Worm (Caenorhabditis elegans) whole organism, L2 larva: ENCODE results near the gene ZK6.8.

Experiments
- R02D3.7 ChIP-seq: fragments of 150-350 bp; optimal IDR thresholded peaks from 2 replicates; lab custom pipeline; 2014; ENCODE audit warnings: missing biosample characterization, missing genetic modification characterization
- gmeb-1 ChIP-seq: fragments of 150-350 bp; optimal IDR thresholded peaks from 2 replicates; lab custom pipeline; 2014; ENCODE audit warnings: missing biosample characterization, missing genetic modification characterization
- nhr-11 ChIP-seq: fragments of 150-350 bp; optimal IDR thresholded peaks from 2 replicates; lab custom pipeline; 2014; ENCODE audit warnings: missing biosample characterization, missing genetic modification characterization
- unc-39 ChIP-seq: fragments of 150-350 bp; optimal IDR thresholded peaks from 2 replicates; lab custom pipeline; 2014; ENCODE audit warnings: missing biosample characterization, missing genetic modification characterization
- unc-62 ChIP-seq: fragments of 150-350 bp; optimal IDR thresholded peaks from 2 replicates; lab custom pipeline; 2014; ENCODE audit warnings: missing biosample characterization, missing genetic modification reagents, missing genetic modification characterization

DNA sequence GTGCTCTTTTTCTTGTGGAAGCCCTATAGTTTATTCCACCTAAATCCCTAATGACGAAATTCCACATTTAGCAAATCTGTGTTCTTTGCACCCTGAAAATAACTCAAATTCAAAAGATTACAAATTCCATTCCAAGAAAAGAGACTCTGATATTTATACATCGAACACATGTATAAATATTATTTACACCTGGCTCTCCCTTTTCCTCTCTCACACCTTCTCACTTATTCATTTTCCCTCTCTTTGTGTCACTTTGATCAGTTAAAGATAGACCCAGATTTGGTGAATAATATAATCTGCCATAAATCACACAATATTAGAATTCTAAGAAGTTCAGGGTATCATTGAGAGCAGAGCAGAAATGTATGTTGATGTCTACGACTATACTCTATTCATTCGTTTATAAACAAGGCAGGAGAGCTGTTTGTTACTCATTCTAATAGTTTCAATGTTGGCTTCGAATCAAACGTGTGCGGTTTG lies 10.5 kb downstream of the ZK6.8 start, which contains the start of gene nhr-254:
- TF ChIP-seq unc-62 (no peak), gmeb-1 (tag; lab: Kevin White, UChicago) (no peak), R02D3.7 (tag; lab: Kevin White, UChicago) (no peak), unc-39 (no peak), nhr-11 (tag; lab: Kevin White, UChicago) (no peak)
